Worm (Caenorhabditis elegans): ENCODE measurements around the gene math-16.

DNA sequence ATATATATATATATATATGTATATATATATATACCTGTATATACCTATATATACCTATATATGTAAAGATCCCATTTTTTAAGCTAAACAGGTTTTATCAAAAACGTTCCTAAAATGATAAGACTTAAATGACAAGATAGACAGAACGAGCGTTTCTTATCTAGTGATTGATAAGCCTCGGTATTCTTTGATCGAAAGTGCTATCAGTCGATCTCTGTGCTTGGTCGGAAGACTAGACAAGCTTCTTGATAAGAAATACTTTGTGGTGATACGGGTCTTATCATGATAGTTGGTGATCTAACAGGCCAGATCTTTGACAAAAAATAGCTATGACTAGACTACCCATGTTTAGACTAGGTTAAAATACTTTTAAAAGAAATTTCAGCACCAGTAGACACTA is 26.8 kb downstream of the math-16 start:
- TF ChIP-seq tab-1 (GFP tag; IDR thresholded peaks at IDR 0.05) = no peak
- TF ChIP-seq flt-1 (GFP tag; IDR thresholded peaks at IDR 0.05) = no peak
- TF ChIP-seq cog-1 (tag; optimal IDR thresholded peaks at IDR 0.05) = no peak
- TF ChIP-seq ztf-23 (GFP tag; IDR thresholded peaks at IDR 0.05) = no peak
- TF ChIP-seq klf-2 (GFP tag; conservative IDR thresholded peaks at IDR 0.05) = no peak

All from whole organism, midembryonic.